Worm (Caenorhabditis elegans): ENCODE measurements around the gene snu-23.

snu-23 gene

ce11 chrIII:7773791-7774190, 3.9 kb upstream of the snu-23 start:
- no peak for TF ChIP-seq lin-15B (tag; optimal IDR thresholded peaks at IDR 0.05)
- no peak for TF ChIP-seq sup-37 (GFP tag; optimal IDR thresholded peaks at IDR 0.05)
- no peak for TF ChIP-seq sptf-1 (tag; optimal IDR thresholded peaks at IDR 0.05)
- no peak for TF ChIP-seq elt-2 (tag; optimal IDR thresholded peaks at IDR 0.05)
- no peak for TF ChIP-seq ztf-11 (tag; optimal IDR thresholded peaks at IDR 0.05)
- no peak for TF ChIP-seq jun-1 (tag; optimal IDR thresholded peaks at IDR 0.05)
- no peak for TF ChIP-seq dsc-1 (tag; optimal IDR thresholded peaks at IDR 0.05)
- no peak for TF ChIP-seq nhr-84 (tag; optimal IDR thresholded peaks at IDR 0.05)
- no peak for TF ChIP-seq ces-1 (GFP tag; optimal IDR thresholded peaks at IDR 0.05)
- TF ChIP-seq lin-35 (GFP tag; optimal IDR thresholded peaks at IDR 0.05): no peak
- TF ChIP-seq blmp-1 (tag; optimal IDR thresholded peaks at IDR 0.05): no peak
- no peak for TF ChIP-seq efl-3 (GFP tag; optimal IDR thresholded peaks at IDR 0.05)
- no peak for TF ChIP-seq skn-1 (tag; optimal IDR thresholded peaks at IDR 0.05)
- no peak for TF ChIP-seq grh-1 (GFP tag; IDR thresholded peaks at IDR 0.05)

- TF ChIP-seq unc-86 (tag; optimal IDR thresholded peaks at IDR 0.05) (no peak), vab-15 (tag; optimal IDR thresholded peaks at IDR 0.05) (no peak), efl-1 (optimal IDR thresholded peaks at IDR 0.05) (no peak), efl-1 (GFP tag; optimal IDR thresholded peaks at IDR 0.05 in 1 of 2) (peak in 1 of 2 experiments; percentile 89), blmp-1 (tag; optimal IDR thresholded peaks at IDR 0.05) (no peak), mdl-1 (tag; optimal IDR thresholded peaks at IDR 0.05) (no peak)
These were observed 3.0 kb upstream of the snu-23 start, which contains the start of the genes ZK686.6 and ZK686.1 for ce11 chrIII:7772901-7773300. TSS of gene ZK686.6 (minus strand) at chrIII:7773001. TSS of gene ZK686.1 (plus strand) at chrIII:7773134.

ce11 chrIII:7770986-7771385, 1.1 kb upstream of the snu-23 start:
- TF ChIP-seq mep-1 (tag; optimal IDR thresholded peaks at IDR 0.05) (peak; percentile 67), nhr-90 (tag; optimal IDR thresholded peaks at IDR 0.05; ENCODE audit: poor library complexity) (peak; percentile 60), dpl-1 (GFP tag; optimal IDR thresholded peaks at IDR 0.05) (peak; percentile 60 to 70 (median 68)), grh-1 (GFP tag; IDR thresholded peaks at IDR 0.05) (peak; percentile 61; the same call in 1 of the 2 replicates), isw-1 (GFP tag; IDR thresholded peaks at IDR 0.05) (peak; percentile 57), ceh-82 (tag; optimal IDR thresholded peaks at IDR 0.05) (peak; percentile 56 to 60 (median 56)), nhr-20 (tag; optimal IDR thresholded peaks at IDR 0.05) (peak; percentile 60), skn-1 (tag; optimal IDR thresholded peaks at IDR 0.05) (peak; percentile 54), lin-35 (GFP tag; optimal IDR thresholded peaks at IDR 0.05) (peak; percentile 64 to 75), irx-1 (tag; optimal IDR thresholded peaks at IDR 0.05) (peak; percentile 9), fkh-8 (tag; optimal IDR thresholded peaks at IDR 0.05) (peak; percentile 11), jun-1 (tag; optimal IDR thresholded peaks at IDR 0.05) (peak; percentile 14), snu-23 (GFP tag; optimal IDR thresholded peaks at IDR 0.05) (peak; percentile 74), nhr-71 (tag; optimal IDR thresholded peaks at IDR 0.05) (peak; percentile 74), lin-39 (tag; optimal IDR thresholded peaks at IDR 0.05) (peak; percentile 35), tbx-2 (tag; optimal IDR thresholded peaks at IDR 0.05) (peak; percentile 65), F16B12.6 (tag; optimal IDR thresholded peaks at IDR 0.05) (peak; percentile 67), xbp-1 (tag; optimal IDR thresholded peaks at IDR 0.05) (peak; percentile 68), unc-86 (tag; optimal IDR thresholded peaks at IDR 0.05) (peak; percentile 35), nhr-47 (tag; optimal IDR thresholded peaks at IDR 0.05) (peak; percentile 72), dsc-1 (tag; optimal IDR thresholded peaks at IDR 0.05) (peak; percentile 54), swsn-7 (tag; optimal IDR thresholded peaks at IDR 0.05) (peak; percentile 68), nhr-85 (tag) (peak; percentile 76), blmp-1 (tag; optimal IDR thresholded peaks at IDR 0.05) (peak; percentile 85), nhr-19 (GFP tag; conservative IDR thresholded peaks at IDR 0.05) (peak; percentile 83), efl-1 (optimal IDR thresholded peaks at IDR 0.05) (peak; percentile 65 to 72), efl-1 (GFP tag; optimal IDR thresholded peaks at IDR 0.05 in 1 of 2) (peak; percentile 63 to 97), rnt-1 (tag; optimal IDR thresholded peaks at IDR 0.05) (peak; percentile 84), ceh-88 (GFP tag; IDR thresholded peaks at IDR 0.05) (0 out of 2 replicates have a peak, but pooled peaks have one; percentile 39), lsy-2 (tag; optimal IDR thresholded peaks at IDR 0.05) (peak; percentile 81 to 88), mdl-1 (tag; optimal IDR thresholded peaks at IDR 0.05) (peak in 1 of 2 experiments; percentile 25), C16A3.4 (tag; optimal IDR thresholded peaks at IDR 0.05) (peak; percentile 69), ztf-11 (tag; optimal IDR thresholded peaks at IDR 0.05) (peak in 1 of 2 experiments; percentile 32), lin-15B (tag; optimal IDR thresholded peaks at IDR 0.05) (peak; percentile 54), lin-14 (GFP tag; optimal IDR thresholded peaks at IDR 0.05) (peak; percentile 40), mab-9 (GFP tag; IDR thresholded peaks at IDR 0.05) (peak; percentile 48; the same call in 1 of the 2 replicates)

All from whole organism, L1 larva.